Fruit fly (Drosophila melanogaster) whole organism, embryonic: Measurements from ENCODE around the gene puc.

Experiments used
- Ada2b ChIP-seq: fragments of 200-800 bp; sonication (Bioruptor generic); IDR thresholded peaks from 2 replicates; pipeline ENCODE4 v1.3.6; 2022; ENCODE audit warnings: missing biosample characterization, missing genetic modification characterization
- Antp ChIP-seq: fragments of 200-800 bp; sonication (Bioruptor generic); optimal IDR thresholded peaks from 3 replicates; lab custom pipeline; 2016; ENCODE audit warnings: missing biosample characterization, missing genetic modification characterization
- Bgb ChIP-seq: fragments of 200-800 bp; sonication (Bioruptor generic); IDR thresholded peaks from 2 replicates; pipeline ENCODE4 v1.3.6; 2022; ENCODE audit warnings: missing biosample characterization, missing genetic modification characterization; ENCODE audit not compliant: partially characterized antibody
- CG10366 ChIP-seq: fragments of 200-800 bp; sonication (Bioruptor generic); IDR thresholded peaks from 2 replicates; pipeline ENCODE4 v1.3.6; 2022; ENCODE audit warnings: missing biosample characterization, missing genetic modification characterization
- CG10543 ChIP-seq: fragments of 200-800 bp; sonication (Bioruptor generic); optimal IDR thresholded peaks from 3 replicates; lab custom pipeline; 2017; ENCODE audit warnings: missing biosample characterization, mild to moderate bottlenecking, missing genetic modification characterization, moderate library complexity
- CG11093 ChIP-seq: fragments of 200-800 bp; sonication (Bioruptor generic); IDR thresholded peaks from 3 replicates; pipeline ENCODE4 v1.3.6; 2022; ENCODE audit warnings: missing biosample characterization, missing genetic modification characterization
- CG11695 ChIP-seq: fragments of 200-800 bp; sonication (Bioruptor generic); IDR thresholded peaks from 3 replicates; pipeline ENCODE4 v1.3.6; 2022; ENCODE audit warnings: missing biosample characterization, missing genetic modification characterization
- CG15696 ChIP-seq: fragments of 200-800 bp; sonication (Bioruptor generic); optimal IDR thresholded peaks from 2 replicates; lab custom pipeline; 2019; ENCODE audit warnings: missing biosample characterization, mild to moderate bottlenecking, missing genetic modification characterization, moderate library complexity
- CG17361 ChIP-seq: fragments of 200-800 bp; sonication (Bioruptor generic); IDR thresholded peaks from 3 replicates; pipeline ENCODE4 v1.3.6; 2022; ENCODE audit warnings: missing biosample characterization, missing genetic modification characterization
- CG17912 ChIP-seq: fragments of 200-800 bp; sonication (Bioruptor generic); optimal IDR thresholded peaks from 2 replicates; lab custom pipeline; 2018; ENCODE audit warnings: missing biosample characterization, mild to moderate bottlenecking, missing genetic modification characterization
- CG18599 ChIP-seq: fragments of 200-800 bp; sonication (Bioruptor generic); optimal IDR thresholded peaks from 3 replicates; lab custom pipeline; 2017; ENCODE audit warnings: missing biosample characterization, missing genetic modification characterization, mild to moderate bottlenecking, moderate library complexity, missing genetic modification reagents
- CG2129 ChIP-seq: fragments of 200-800 bp; sonication (Bioruptor generic); IDR thresholded peaks from 2 replicates; pipeline ENCODE4 v1.3.6; 2022; ENCODE audit warnings: missing biosample characterization, missing genetic modification characterization; ENCODE audit not compliant: partially characterized antibody
- CG30403 ChIP-seq: fragments of 200-800 bp; sonication (Bioruptor generic); optimal IDR thresholded peaks from 3 replicates; lab custom pipeline; 2016; ENCODE audit warnings: missing biosample characterization, missing genetic modification characterization
- CG34422 ChIP-seq: fragments of 200-800 bp; sonication (Bioruptor generic); IDR thresholded peaks from 3 replicates; pipeline ENCODE4 v1.3.6; 2022; ENCODE audit warnings: missing biosample characterization, missing genetic modification characterization
- CG3995 ChIP-seq: fragments of 200-800 bp; sonication (Bioruptor generic); optimal IDR thresholded peaks from 3 replicates; lab custom pipeline; 2016; ENCODE audit warnings: missing biosample characterization, missing genetic modification characterization
- CG42726 ChIP-seq: fragments of 200-800 bp; sonication (Bioruptor generic); IDR thresholded peaks from 2 replicates; pipeline ENCODE4 v1.3.6; 2022; ENCODE audit warnings: missing biosample characterization, missing genetic modification characterization; ENCODE audit not compliant: partially characterized antibody
- CG5180 ChIP-seq: fragments of 200-800 bp; sonication (Bioruptor generic); optimal IDR thresholded peaks from 3 replicates; lab custom pipeline; 2017; ENCODE audit warnings: missing biosample characterization, missing genetic modification characterization, mild to moderate bottlenecking, moderate library complexity, missing genetic modification reagents
- CG7987 ChIP-seq: fragments of 200-800 bp; sonication (Bioruptor generic); optimal IDR thresholded peaks from 2 replicates; lab custom pipeline; 2018; ENCODE audit warnings: missing biosample characterization, mild to moderate bottlenecking, missing genetic modification characterization, moderate library complexity
- CG8478 ChIP-seq: fragments of >200 bp; optimal IDR thresholded peaks from 2 replicates; lab custom pipeline; 2018
- CG9932 ChIP-seq: fragments of 200-800 bp; sonication (Bioruptor generic); IDR thresholded peaks from 2 replicates; pipeline ENCODE4 v1.3.6; 2022; ENCODE audit warnings: missing biosample characterization, missing genetic modification characterization
- CHES-1-like ChIP-seq: fragments of 200-800 bp; sonication (Bioruptor generic); optimal IDR thresholded peaks from 2 replicates; lab custom pipeline; 2016; ENCODE audit warnings: missing biosample characterization, missing genetic modification characterization
- Deaf1 ChIP-seq: fragments of 200-800 bp; optimal IDR thresholded peaks from 3 replicates; lab custom pipeline; 2019; ENCODE audit warnings: missing biosample characterization, mild to moderate bottlenecking, missing genetic modification characterization, moderate library complexity
- Dll ChIP-seq: fragments of 200-800 bp; sonication (Bioruptor generic); IDR thresholded peaks from 4 replicates; pipeline ENCODE4 v1.3.6; 2022; ENCODE audit warnings: missing biosample characterization, missing genetic modification characterization; ENCODE audit not compliant: partially characterized antibody
- E2f2 ChIP-seq: fragments of 200-800 bp; sonication (Bioruptor generic); IDR thresholded peaks from 2 replicates; pipeline ENCODE4 v1.3.6; 2022; ENCODE audit warnings: missing biosample characterization, missing genetic modification characterization
- ERR ChIP-seq: fragments of 200-800 bp; sonication (Bioruptor generic); optimal IDR thresholded peaks from 2 replicates; lab custom pipeline; 2016; ENCODE audit warnings: missing biosample characterization, missing genetic modification characterization
- Elba2 ChIP-seq: fragments of 200-800 bp; sonication (Bioruptor generic); optimal IDR thresholded peaks from 3 replicates; lab custom pipeline; 2016; ENCODE audit warnings: missing biosample characterization, missing genetic modification characterization
- Fer1 ChIP-seq: fragments of 200-800 bp; sonication (Bioruptor generic); optimal IDR thresholded peaks from 2 replicates; lab custom pipeline; 2017; ENCODE audit warnings: missing biosample characterization, mild to moderate bottlenecking, missing genetic modification characterization
- Fer3 ChIP-seq: fragments of 200-800 bp; sonication (Bioruptor generic); optimal IDR thresholded peaks from 2 replicates; lab custom pipeline; 2018; ENCODE audit warnings: missing biosample characterization, mild to moderate bottlenecking, missing genetic modification characterization, moderate library complexity
- HLH54F ChIP-seq: fragments of 200-800 bp; sonication (Bioruptor generic); optimal IDR thresholded peaks from 3 replicates; lab custom pipeline; 2016; ENCODE audit warnings: missing biosample characterization, missing genetic modification characterization
- HmgD ChIP-seq: fragments of 200-800 bp; sonication (Bioruptor generic); optimal IDR thresholded peaks from 3 replicates; lab custom pipeline; 2016; ENCODE audit warnings: missing biosample characterization, missing genetic modification characterization
- HmgZ ChIP-seq: fragments of 200-800 bp; sonication (Bioruptor generic); optimal IDR thresholded peaks from 2 replicates; lab custom pipeline; 2018; ENCODE audit warnings: missing biosample characterization, mild to moderate bottlenecking, missing genetic modification characterization
- Hr39 ChIP-seq: fragments of >200 bp; optimal IDR thresholded peaks from 2 replicates; lab custom pipeline; 2017
- Kr ChIP-seq: fragments of 200-800 bp; sonication (Bioruptor generic); optimal IDR thresholded peaks from 2 replicates; lab custom pipeline; 2017; ENCODE audit warnings: missing biosample characterization, mild to moderate bottlenecking, missing genetic modification characterization
- Rfx ChIP-seq: fragments of 200-800 bp; sonication (Bioruptor generic); IDR thresholded peaks from 2 replicates; pipeline ENCODE4 v1.3.6; 2022; ENCODE audit warnings: missing biosample characterization, missing genetic modification characterization
- amos ChIP-seq: fragments of 200-800 bp; sonication (Bioruptor generic); IDR thresholded peaks from 2 replicates; pipeline ENCODE4 v1.3.6; 2022; ENCODE audit warnings: missing biosample characterization, missing genetic modification characterization; ENCODE audit not compliant: partially characterized antibody
- chinmo ChIP-seq: fragments of 200-800 bp; sonication (Bioruptor generic); IDR thresholded peaks from 4 replicates; pipeline ENCODE4 v1.3.6; 2022; ENCODE audit warnings: missing biosample characterization, missing genetic modification characterization; ENCODE audit not compliant: partially characterized antibody
- crol ChIP-seq: fragments of 200-800 bp; sonication (Bioruptor generic); IDR thresholded peaks from 2 replicates; pipeline ENCODE4 v1.3.6; 2022; ENCODE audit warnings: missing biosample characterization, missing genetic modification characterization
- crp ChIP-seq, 2 experiments: fragments of 200-800 bp; sonication (Bioruptor generic); optimal IDR thresholded peaks; 2 replicates in 1 of 2; 3 replicates in 1 of 2; lab custom pipeline; 2017; ENCODE audit warnings: missing biosample characterization in 2 of 2, missing genetic modification characterization in 2 of 2, mild to moderate bottlenecking in 1 of 2, moderate library complexity in 1 of 2
- cwo ChIP-seq: fragments of 200-800 bp; sonication (Bioruptor generic); optimal IDR thresholded peaks from 3 replicates; lab custom pipeline; 2017; ENCODE audit warnings: missing biosample characterization, missing genetic modification characterization, mild to moderate bottlenecking, moderate library complexity, missing genetic modification reagents
- dm ChIP-seq: fragments of 200-800 bp; sonication (Bioruptor generic); optimal IDR thresholded peaks from 3 replicates; lab custom pipeline; 2016; ENCODE audit warnings: missing biosample characterization, missing genetic modification characterization
- ems ChIP-seq: fragments of 200-800 bp; sonication (Bioruptor generic); optimal IDR thresholded peaks from 3 replicates; lab custom pipeline; 2016; ENCODE audit warnings: missing biosample characterization, missing genetic modification characterization
- fd96Cb ChIP-seq: fragments of 200-800 bp; sonication (Bioruptor generic); optimal IDR thresholded peaks from 2 replicates; lab custom pipeline; 2018; ENCODE audit warnings: missing biosample characterization, mild to moderate bottlenecking, missing genetic modification characterization, moderate library complexity
- grau ChIP-seq: fragments of 200-800 bp; optimal IDR thresholded peaks from 3 replicates; lab custom pipeline; 2019; ENCODE audit warnings: missing biosample characterization, mild to moderate bottlenecking, missing genetic modification characterization, moderate library complexity
- grn ChIP-seq: fragments of 200-800 bp; sonication (Bioruptor generic); optimal IDR thresholded peaks from 3 replicates; lab custom pipeline; 2017; ENCODE audit warnings: missing biosample characterization, missing genetic modification characterization
- gro ChIP-seq: fragments of 200-800 bp; sonication (Bioruptor generic); optimal IDR thresholded peaks from 2 replicates; lab custom pipeline; 2016; ENCODE audit warnings: missing biosample characterization, missing genetic modification characterization
- h ChIP-seq: fragments of >200 bp; optimal IDR thresholded peaks from 2 replicates; lab custom pipeline; 2017
- insv ChIP-seq, 2 experiments: fragments of 200-800 bp; sonication (Bioruptor generic); optimal IDR thresholded peaks; 3 replicates each; lab custom pipeline; 2016 to 2018; ENCODE audit warnings: missing biosample characterization in 2 of 2, missing genetic modification characterization in 2 of 2
- inv ChIP-seq: fragments of 200-800 bp; sonication (Bioruptor generic); IDR thresholded peaks from 2 replicates; pipeline ENCODE4 v1.3.6; 2022; ENCODE audit warnings: missing biosample characterization, missing genetic modification characterization; ENCODE audit not compliant: partially characterized antibody
- pum ChIP-seq: fragments of 200-800 bp; sonication (Bioruptor generic); optimal IDR thresholded peaks from 2 replicates; lab custom pipeline; 2016; ENCODE audit warnings: missing biosample characterization, missing genetic modification characterization
- run ChIP-seq: fragments of 200-800 bp; sonication (Bioruptor generic); optimal IDR thresholded peaks from 3 replicates; lab custom pipeline; 2018; ENCODE audit warnings: missing biosample characterization, mild to moderate bottlenecking, missing genetic modification characterization
- salm ChIP-seq: fragments of 200-800 bp; sonication (Bioruptor generic); optimal IDR thresholded peaks from 2 replicates; lab custom pipeline; 2018; ENCODE audit warnings: missing biosample characterization, mild to moderate bottlenecking, missing genetic modification characterization
- trem ChIP-seq: fragments of 200-800 bp; optimal IDR thresholded peaks from 3 replicates; lab custom pipeline; 2019; ENCODE audit warnings: missing biosample characterization, mild to moderate bottlenecking, missing genetic modification characterization, moderate library complexity

Gene puc

dm6 chr3R:8072635-8073034, 32.5 kb upstream of the puc start (continued):
- TF ChIP-seq CG3995 (GFP tag; lab: Kevin White, UChicago) (no peak), CG17912 (GFP tag; lab: Kevin White, UChicago) (no peak), Hr39 (no peak), ERR (no peak), Ada2b (GFP tag; lab: Robert Waterston, UW) (peak; percentile 51), E2f2 (GFP tag; lab: Robert Waterston, UW) (no peak), CG30403 (peak; percentile 28), Fer3 (tag; lab: Kevin White, UChicago) (peak; percentile 30), insv (GFP tag; optimal IDR thresholded peaks at IDR 0.05; lab: Kevin White, UChicago) (no peak), CG15696 (tag; lab: Kevin White, UChicago) (no peak), CG10366 (peak; percentile 12; the same call in 1 of the 2 replicates), Antp (no peak), gro (GFP tag; lab: Kevin White, UChicago) (no peak), grn (GFP tag; lab: Kevin White, UChicago) (no peak), Bgb (GFP tag; lab: Robert Waterston, UW) (no peak), CG9932 (peak; percentile 35; the same call in 1 of the 2 replicates), chinmo (GFP tag; lab: Robert Waterston, UW) (no peak), CG17361 (no peak), amos (GFP tag; lab: Robert Waterston, UW) (no peak), trem (no peak), grau (tag; lab: Kevin White, UChicago) (peak; percentile 38), Rfx (GFP tag; lab: Robert Waterston, UW) (peak; percentile 48), Deaf1 (tag; lab: Kevin White, UChicago) (no peak), Dll (GFP tag; lab: Robert Waterston, UW) (no peak), h (lab: Kevin White, UChicago) (no peak), cwo (peak; percentile 44), CG11695 (peak; percentile 37; the same call in 1 of the 3 replicates), CG5180 (GFP tag; lab: Kevin White, UChicago) (no peak), inv (no peak), Kr (GFP tag; lab: Kevin White, UChicago) (no peak), CHES-1-like (no peak), pum (GFP tag; lab: Kevin White, UChicago) (no peak), HmgZ (tag; lab: Kevin White, UChicago) (no peak), HLH54F (GFP tag; lab: Kevin White, UChicago) (peak; percentile 3), salm (tag; lab: Kevin White, UChicago) (no peak), Fer1 (GFP tag; lab: Kevin White, UChicago) (no peak), crp (GFP tag; optimal IDR thresholded peaks at IDR 0.05; lab: Kevin White, UChicago) (no peak), Elba2 (no peak), HmgD (GFP tag; lab: Kevin White, UChicago) (no peak), ems (peak; percentile 12), CG11093 (GFP tag; lab: Robert Waterston, UW) (no peak), CG2129 (no peak), CG34422 (GFP tag; lab: Robert Waterston, UW) (no peak), crol (GFP tag; lab: Robert Waterston, UW) (no peak), fd96Cb (tag; lab: Kevin White, UChicago) (peak; percentile 26), CG42726 (GFP tag; lab: Robert Waterston, UW) (no peak), CG10543 (GFP tag; lab: Kevin White, UChicago) (no peak), CG18599 (GFP tag; lab: Kevin White, UChicago) (peak; percentile 73), dm (no peak), CG8478 (lab: Kevin White, UChicago) (no peak), CG7987 (GFP tag; lab: Kevin White, UChicago) (no peak), run (tag; lab: Kevin White, UChicago) (no peak)
